Worm (Caenorhabditis elegans): Measurements from ENCODE around the gene gei-1.
A peak's percentile ranks its signal among the peaks of the same experiment; 100 is the strongest.

Gene gei-1

DNA sequence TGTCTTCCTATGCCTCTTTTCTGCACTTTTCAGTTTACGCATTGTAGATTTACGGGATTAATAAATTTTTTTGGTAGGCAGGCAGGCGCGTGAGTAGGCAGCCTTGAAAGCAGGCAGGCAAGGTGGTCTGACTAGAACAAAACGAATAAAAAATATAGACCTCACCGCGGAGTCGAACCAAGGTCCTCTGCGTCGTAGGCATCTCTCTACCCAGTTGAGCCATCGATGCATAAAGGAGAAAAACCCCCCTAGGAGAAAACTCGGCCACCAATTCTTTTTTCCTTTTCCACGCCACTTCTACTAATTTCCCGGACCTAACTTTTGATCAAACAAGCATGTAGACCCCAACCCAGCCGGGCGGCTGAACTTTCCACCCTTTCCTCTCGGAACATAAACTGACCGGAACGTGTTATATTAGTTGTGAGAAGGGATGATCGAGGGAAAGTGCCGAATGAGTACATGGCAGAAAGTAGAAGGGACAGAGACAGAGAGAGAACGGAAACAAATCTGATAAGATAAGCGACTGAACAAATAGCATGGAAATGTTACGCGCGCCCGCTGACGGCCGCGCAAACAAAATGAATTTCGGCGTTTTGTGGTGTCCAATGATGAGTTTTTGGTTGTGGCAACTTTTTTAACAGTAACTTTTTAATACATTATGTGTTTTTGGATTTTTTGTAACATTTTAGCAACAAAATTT is 5.2 kb upstream of the gei-1 start:
- no peak for TF ChIP-seq lin-13 (GFP tag; optimal IDR thresholded peaks at IDR 0.05)
- TF ChIP-seq nhr-11 (tag; optimal IDR thresholded peaks at IDR 0.05), result no peak
- TF ChIP-seq nhr-25 (tag; optimal IDR thresholded peaks at IDR 0.05; ENCODE audit: borderline replicate concordance, insufficient read depth), result no peak
- TF ChIP-seq egl-43 (GFP tag; IDR thresholded peaks at IDR 0.05), result no peak
- TF ChIP-seq ctbp-1 (GFP tag; IDR thresholded peaks at IDR 0.05), result no peak
- no peak for TF ChIP-seq sdz-12 (GFP tag; optimal IDR thresholded peaks at IDR 0.05)
- TF ChIP-seq F44E2.7 (GFP tag; IDR thresholded peaks at IDR 0.05), result no peak
- no peak for TF ChIP-seq ces-1 (GFP tag; optimal IDR thresholded peaks at IDR 0.05)
- TF ChIP-seq mdt-29 (GFP tag; IDR thresholded peaks at IDR 0.05), result no peak
- TF ChIP-seq dmd-8 (GFP tag; IDR thresholded peaks at IDR 0.05), result no peak
- no peak for TF ChIP-seq daf-19 (GFP tag; conservative IDR thresholded peaks at IDR 0.05)
- TF ChIP-seq dmd-9 (GFP tag; IDR thresholded peaks at IDR 0.05), result no peak
- TF ChIP-seq attf-4 (tag; optimal IDR thresholded peaks at IDR 0.05), result no peak
- TF ChIP-seq lin-39 (tag; optimal IDR thresholded peaks at IDR 0.05), result no peak
- TF ChIP-seq ceh-20 (GFP tag; IDR thresholded peaks at IDR 0.05), result no peak
- TF ChIP-seq F10B5.3 (tag; optimal IDR thresholded peaks at IDR 0.05), result no peak
- TF ChIP-seq nhr-10 (tag; optimal IDR thresholded peaks at IDR 0.05), result no peak
- TF ChIP-seq fkh-10 (GFP tag; optimal IDR thresholded peaks at IDR 0.05), result no peak
- TF ChIP-seq Y105C5A.15 (GFP tag; IDR thresholded peaks at IDR 0.05), result no peak
- peak; percentile 28 for TF ChIP-seq mes-2 (tag; optimal IDR thresholded peaks at IDR 0.05; ENCODE audit: poor library complexity, severe bottlenecking)
- no peak for TF ChIP-seq tag-97 (GFP tag; IDR thresholded peaks at IDR 0.05)
- no peak for TF ChIP-seq Y48G9A.11 (GFP tag; IDR thresholded peaks at IDR 0.05)
- no peak for TF ChIP-seq unc-130 (GFP tag; optimal IDR thresholded peaks at IDR 0.05)
- peak; percentile 18 for TF ChIP-seq pqm-1 (tag; optimal IDR thresholded peaks at IDR 0.05)
- no peak for TF ChIP-seq Y5F2A.4 (GFP tag; optimal IDR thresholded peaks at IDR 0.05)
- TF ChIP-seq ceh-32 (tag; optimal IDR thresholded peaks at IDR 0.05; ENCODE audit: poor library complexity), result no peak
- peak; percentile 68 for TF ChIP-seq aha-1 (tag)
- no peak for TF ChIP-seq lin-1 (GFP tag; IDR thresholded peaks at IDR 0.05)
- no peak for TF ChIP-seq nhr-111 (GFP tag; optimal IDR thresholded peaks at IDR 0.05)
- TF ChIP-seq D1046.2 (GFP tag; IDR thresholded peaks at IDR 0.05), result no peak
- no peak for TF ChIP-seq cey-2 (tag; optimal IDR thresholded peaks at IDR 0.05; ENCODE audit: borderline replicate concordance, insufficient read depth)
- no peak for TF ChIP-seq ztf-7 (tag; optimal IDR thresholded peaks at IDR 0.05)
- no peak for TF ChIP-seq lin-29 (GFP tag; IDR thresholded peaks at IDR 0.05)
- no peak for TF ChIP-seq F26F4.8 (GFP tag; conservative IDR thresholded peaks at IDR 0.05)
- no peak for TF ChIP-seq lim-7 (GFP tag; IDR thresholded peaks at IDR 0.05)
- no peak for TF ChIP-seq ceh-82 (tag; optimal IDR thresholded peaks at IDR 0.05)
- no peak for TF ChIP-seq lir-3 (tag; optimal IDR thresholded peaks at IDR 0.05)
- TF ChIP-seq zip-11 (GFP tag; IDR thresholded peaks at IDR 0.05), result no peak
- TF ChIP-seq rbr-2 (tag; optimal IDR thresholded peaks at IDR 0.05), result no peak
- TF ChIP-seq nhr-77 (tag; optimal IDR thresholded peaks at IDR 0.05), result no peak
- TF ChIP-seq daf-12 (tag; optimal IDR thresholded peaks at IDR 0.05), result no peak
- TF ChIP-seq F49E8.2 (tag; optimal IDR thresholded peaks at IDR 0.05; ENCODE audit: borderline replicate concordance), result no peak
- TF ChIP-seq nhr-76 (tag; optimal IDR thresholded peaks at IDR 0.05), result no peak
- no peak for TF ChIP-seq T20F7.1 (GFP tag; optimal IDR thresholded peaks at IDR 0.05)
- TF ChIP-seq madf-9 (GFP tag; conservative IDR thresholded peaks at IDR 0.05), result no peak
- TF ChIP-seq lsy-2 (tag; optimal IDR thresholded peaks at IDR 0.05), result no peak
- TF ChIP-seq arid-1 (GFP tag; conservative IDR thresholded peaks at IDR 0.05), result no peak
- no peak for TF ChIP-seq spr-1 (tag; optimal IDR thresholded peaks at IDR 0.05)
- TF ChIP-seq ZK546.5 (tag; optimal IDR thresholded peaks at IDR 0.05), result no peak
- TF ChIP-seq nhr-6 (tag; optimal IDR thresholded peaks at IDR 0.05), result peak; percentile 2
- no peak for TF ChIP-seq unc-39 (tag; optimal IDR thresholded peaks at IDR 0.05)

Measured in whole organism, L4 larva.